Worm (Caenorhabditis elegans) whole organism, L1 larva: ENCODE data around the gene Y43F8B.7.

Experiments used
- ceh-90 ChIP-seq: sonication (generic microtip); optimal IDR thresholded peaks from 2 replicates; lab custom pipeline; 2016; ENCODE audit warnings: missing genetic modification characterization, missing compliant biosample characterization
- lin-15B ChIP-seq: fragments of 150-350 bp; sonication (generic microtip); optimal IDR thresholded peaks from 3 replicates; lab custom pipeline; 2014; ENCODE audit warnings: missing biosample characterization, missing genetic modification characterization
- mdl-1 ChIP-seq, 2 experiments: fragments of 150-350 bp; optimal IDR thresholded peaks; 2 replicates each; lab custom pipeline; 2014 to 2017; ENCODE audit warnings: missing biosample characterization in 2 of 2, missing genetic modification characterization in 2 of 2, inconsistent platforms in 1 of 2
- pax-3 ChIP-seq: fragments of 200-800 bp; sonication (Bioruptor generic); optimal IDR thresholded peaks from 2 replicates; lab custom pipeline; 2018; ENCODE audit warnings: mild to moderate bottlenecking, missing genetic modification characterization, moderate library complexity, missing compliant biosample characterization
- swsn-7 ChIP-seq: sonication (generic microtip); optimal IDR thresholded peaks from 2 replicates; lab custom pipeline; 2016; ENCODE audit warnings: missing genetic modification characterization, missing compliant biosample characterization

ce11 chrV:19445442-19445841 lies 45.1 kb upstream of the Y43F8B.7 start, which contains the start of gene M04C3.1:
- TF ChIP-seq mdl-1 (tag; optimal IDR thresholded peaks at IDR 0.05; lab: Kevin White, UChicago), result no peak
- no peak for TF ChIP-seq swsn-7
- TF ChIP-seq pax-3 (tag; lab: Kevin White, UChicago), result no peak
- TF ChIP-seq lin-15B (tag; lab: Kevin White, UChicago), result no peak
- no peak for TF ChIP-seq ceh-90 (tag; lab: Kevin White, UChicago)
